Fruit fly (Drosophila melanogaster) whole organism, embryonic: Measurements from ENCODE around the gene CG12448.

Experiments
- Adf1 ChIP-seq: fragments of 200-800 bp; sonication (Bioruptor generic); IDR thresholded peaks from 2 replicates; pipeline ENCODE4 v1.3.6; 2022; ENCODE audit warnings: missing biosample characterization, missing genetic modification characterization
- Antp ChIP-seq: fragments of 200-800 bp; sonication (Bioruptor generic); optimal IDR thresholded peaks from 3 replicates; lab custom pipeline; 2016; ENCODE audit warnings: missing biosample characterization, missing genetic modification characterization
- BEAF-32 ChIP-seq: fragments of 200-800 bp; sonication (Bioruptor generic); optimal IDR thresholded peaks from 3 replicates; lab custom pipeline; 2017; ENCODE audit warnings: missing biosample characterization, missing genetic modification characterization, mild to moderate bottlenecking, moderate library complexity, missing genetic modification reagents
- CG10565 ChIP-seq: fragments of 200-800 bp; sonication (Bioruptor generic); optimal IDR thresholded peaks from 3 replicates; lab custom pipeline; 2016; ENCODE audit warnings: missing biosample characterization, mild to moderate bottlenecking, missing genetic modification characterization
- CG12219 ChIP-seq: fragments of 200-800 bp; sonication (Bioruptor generic); optimal IDR thresholded peaks from 3 replicates; lab custom pipeline; 2018; ENCODE audit warnings: missing biosample characterization, mild to moderate bottlenecking, missing genetic modification characterization
- CG1529 ChIP-seq: fragments of 200-800 bp; sonication (Bioruptor generic); optimal IDR thresholded peaks from 3 replicates; lab custom pipeline; 2018; ENCODE audit warnings: missing biosample characterization, missing genetic modification characterization
- CG1602 ChIP-seq: fragments of 200-800 bp; sonication (Bioruptor generic); optimal IDR thresholded peaks from 3 replicates; lab custom pipeline; 2016; ENCODE audit warnings: missing biosample characterization, missing genetic modification characterization
- CG17802 ChIP-seq: fragments of 200-800 bp; sonication (Bioruptor generic); optimal IDR thresholded peaks from 2 replicates; lab custom pipeline; 2018; ENCODE audit warnings: missing biosample characterization, mild to moderate bottlenecking, missing genetic modification characterization, moderate library complexity
- CG1832 ChIP-seq: fragments of 200-800 bp; sonication (Bioruptor generic); optimal IDR thresholded peaks from 2 replicates; lab custom pipeline; 2017; ENCODE audit warnings: missing biosample characterization, mild to moderate bottlenecking, missing genetic modification characterization, inconsistent platforms
- CG34376 ChIP-seq: fragments of 200-800 bp; sonication (Bioruptor generic); optimal IDR thresholded peaks from 2 replicates; lab custom pipeline; 2018; ENCODE audit warnings: missing biosample characterization, mild to moderate bottlenecking, missing genetic modification characterization
- CG42726 ChIP-seq: fragments of 200-800 bp; sonication (Bioruptor generic); IDR thresholded peaks from 2 replicates; pipeline ENCODE4 v1.3.6; 2022; ENCODE audit warnings: missing biosample characterization, missing genetic modification characterization; ENCODE audit not compliant: partially characterized antibody
- CG4424 ChIP-seq: fragments of 200-800 bp; sonication (Bioruptor generic); optimal IDR thresholded peaks from 3 replicates; lab custom pipeline; 2016; ENCODE audit warnings: missing biosample characterization, missing genetic modification characterization
- CG4707 ChIP-seq: fragments of 200-800 bp; sonication (Bioruptor generic); optimal IDR thresholded peaks from 2 replicates; lab custom pipeline; 2018; ENCODE audit warnings: missing biosample characterization, mild to moderate bottlenecking, missing genetic modification characterization, moderate library complexity
- CG6813 ChIP-seq: fragments of 200-800 bp; sonication (Bioruptor generic); optimal IDR thresholded peaks from 2 replicates; lab custom pipeline; 2017; ENCODE audit warnings: missing biosample characterization, missing genetic modification characterization, mild to moderate bottlenecking, moderate library complexity, missing genetic modification reagents
- CG8765 ChIP-seq: fragments of 200-800 bp; sonication (Bioruptor generic); IDR thresholded peaks from 2 replicates; pipeline ENCODE4 v1.3.6; 2022; ENCODE audit warnings: missing biosample characterization, missing genetic modification characterization
- CoRest ChIP-seq: fragments of 200-800 bp; sonication (Bioruptor generic); optimal IDR thresholded peaks from 3 replicates; lab custom pipeline; 2018; ENCODE audit warnings: missing biosample characterization, mild to moderate bottlenecking, missing genetic modification characterization, moderate library complexity
- Dbx ChIP-seq: fragments of 200-800 bp; sonication (Bioruptor generic); IDR thresholded peaks from 3 replicates; pipeline ENCODE4 v1.3.6; 2022; ENCODE audit warnings: missing biosample characterization, missing genetic modification characterization
- Dll ChIP-seq: fragments of 200-800 bp; sonication (Bioruptor generic); IDR thresholded peaks from 4 replicates; pipeline ENCODE4 v1.3.6; 2022; ENCODE audit warnings: missing biosample characterization, missing genetic modification characterization; ENCODE audit not compliant: partially characterized antibody
- HmgZ ChIP-seq: fragments of 200-800 bp; sonication (Bioruptor generic); optimal IDR thresholded peaks from 2 replicates; lab custom pipeline; 2018; ENCODE audit warnings: missing biosample characterization, mild to moderate bottlenecking, missing genetic modification characterization
- Hmx ChIP-seq: fragments of 200-800 bp; sonication (Bioruptor generic); optimal IDR thresholded peaks from 2 replicates; lab custom pipeline; 2016; ENCODE audit warnings: missing biosample characterization, missing genetic modification characterization
- Jarid2 ChIP-seq: fragments of 200-800 bp; sonication (Bioruptor generic); optimal IDR thresholded peaks from 3 replicates; lab custom pipeline; 2017; ENCODE audit warnings: mild to moderate bottlenecking, missing biosample characterization, missing genetic modification reagents, missing genetic modification characterization
- Lpt ChIP-seq: fragments of >200 bp; optimal IDR thresholded peaks from 2 replicates; lab custom pipeline; 2018; ENCODE audit warnings: missing biosample characterization, missing genetic modification characterization
- Max ChIP-seq: fragments of 200-800 bp; sonication (Bioruptor generic); optimal IDR thresholded peaks from 2 replicates; lab custom pipeline; 2016; ENCODE audit warnings: missing biosample characterization, mild to moderate bottlenecking, missing genetic modification characterization
- Mes4 ChIP-seq: fragments of 200-800 bp; sonication (Bioruptor generic); optimal IDR thresholded peaks from 2 replicates; lab custom pipeline; 2016; ENCODE audit warnings: missing biosample characterization, missing genetic modification characterization
- NC2β ChIP-seq: fragments of 200-800 bp; sonication (Bioruptor generic); optimal IDR thresholded peaks from 2 replicates; lab custom pipeline; 2016; ENCODE audit warnings: missing biosample characterization, missing genetic modification characterization
- PHDP ChIP-seq: fragments of 200-800 bp; sonication (Bioruptor generic); optimal IDR thresholded peaks from 3 replicates; lab custom pipeline; 2018; ENCODE audit warnings: missing biosample characterization, mild to moderate bottlenecking, missing genetic modification characterization, moderate library complexity
- Poxn ChIP-seq: fragments of 200-800 bp; sonication (Bioruptor generic); IDR thresholded peaks from 2 replicates; pipeline ENCODE4 v1.3.6; 2022; ENCODE audit warnings: missing biosample characterization, missing genetic modification characterization
- Side ChIP-seq: fragments of 200-800 bp; sonication (Bioruptor generic); optimal IDR thresholded peaks from 2 replicates; lab custom pipeline; 2016; ENCODE audit warnings: missing biosample characterization, missing genetic modification characterization
- ab ChIP-seq: fragments of 200-800 bp; sonication (Bioruptor generic); optimal IDR thresholded peaks from 2 replicates; lab custom pipeline; 2016; ENCODE audit warnings: missing biosample characterization, missing genetic modification characterization
- bcd ChIP-seq: fragments of 200-800 bp; sonication (Bioruptor generic); optimal IDR thresholded peaks from 2 replicates; lab custom pipeline; 2017; ENCODE audit warnings: missing biosample characterization, mild to moderate bottlenecking, missing genetic modification characterization
- ci ChIP-seq: fragments of 200-800 bp; sonication (Bioruptor generic); IDR thresholded peaks from 3 replicates; pipeline ENCODE4 v1.3.6; 2022; ENCODE audit warnings: missing biosample characterization, missing genetic modification characterization
- corto ChIP-seq: fragments of 200-800 bp; sonication (Bioruptor generic); optimal IDR thresholded peaks from 2 replicates; lab custom pipeline; 2016; ENCODE audit warnings: missing biosample characterization, mild to moderate bottlenecking, missing genetic modification characterization, moderate library complexity
- ewg ChIP-seq: fragments of 200-800 bp; sonication (Bioruptor generic); optimal IDR thresholded peaks from 3 replicates; lab custom pipeline; 2017; ENCODE audit warnings: mild to moderate bottlenecking, missing biosample characterization, missing genetic modification reagents, missing genetic modification characterization
- fru ChIP-seq: fragments of >200 bp; optimal IDR thresholded peaks from 2 replicates; lab custom pipeline; 2017
- gem ChIP-seq: fragments of 200-800 bp; sonication (Bioruptor generic); optimal IDR thresholded peaks from 2 replicates; lab custom pipeline; 2019; ENCODE audit warnings: missing biosample characterization, mild to moderate bottlenecking, missing genetic modification characterization, moderate library complexity
- ind ChIP-seq: fragments of 200-800 bp; sonication (Bioruptor generic); optimal IDR thresholded peaks from 3 replicates; lab custom pipeline; 2016; ENCODE audit warnings: missing biosample characterization, missing genetic modification characterization
- jigr1 ChIP-seq: fragments of 200-800 bp; sonication (Bioruptor generic); IDR thresholded peaks from 3 replicates; pipeline ENCODE4 v1.3.6; 2022; ENCODE audit warnings: missing biosample characterization, missing genetic modification characterization
- kah ChIP-seq: fragments of 200-800 bp; sonication (Bioruptor generic); optimal IDR thresholded peaks from 2 replicates; lab custom pipeline; 2018; ENCODE audit warnings: missing biosample characterization, mild to moderate bottlenecking, missing genetic modification characterization
- maf-S ChIP-seq: fragments of 200-800 bp; sonication (Bioruptor generic); optimal IDR thresholded peaks from 2 replicates; lab custom pipeline; 2016; ENCODE audit warnings: missing biosample characterization, missing genetic modification characterization
- nerfin-1 ChIP-seq: fragments of 200-800 bp; sonication (Bioruptor generic); optimal IDR thresholded peaks from 3 replicates; lab custom pipeline; 2019; ENCODE audit warnings: missing biosample characterization, mild to moderate bottlenecking, missing genetic modification characterization, moderate library complexity
- pfk ChIP-seq: fragments of 200-800 bp; sonication (Bioruptor generic); optimal IDR thresholded peaks from 2 replicates; lab custom pipeline; 2018; ENCODE audit warnings: missing biosample characterization, mild to moderate bottlenecking, missing genetic modification characterization, moderate library complexity
- salm ChIP-seq: fragments of 200-800 bp; sonication (Bioruptor generic); optimal IDR thresholded peaks from 2 replicates; lab custom pipeline; 2018; ENCODE audit warnings: missing biosample characterization, mild to moderate bottlenecking, missing genetic modification characterization
- seq ChIP-seq: fragments of 200-800 bp; sonication (Bioruptor generic); IDR thresholded peaks from 2 replicates; pipeline ENCODE4 v1.3.6; 2022; ENCODE audit warnings: missing biosample characterization, missing genetic modification characterization
- shn ChIP-seq: fragments of 200-800 bp; sonication (Bioruptor generic); optimal IDR thresholded peaks from 3 replicates; lab custom pipeline; 2016; ENCODE audit warnings: missing biosample characterization, missing genetic modification characterization
- unc-4 ChIP-seq: fragments of 200-800 bp; sonication (Bioruptor generic); IDR thresholded peaks from 2 replicates; pipeline ENCODE4 v1.3.6; 2022; ENCODE audit warnings: missing biosample characterization, missing genetic modification characterization; ENCODE audit not compliant: partially characterized antibody
- usp ChIP-seq: fragments of >200 bp; optimal IDR thresholded peaks from 2 replicates; lab custom pipeline; 2017; ENCODE audit warnings: missing biosample characterization, missing genetic modification characterization
- vvl ChIP-seq: fragments of 200-800 bp; sonication (Bioruptor generic); IDR thresholded peaks from 2 replicates; pipeline ENCODE4 v1.3.6; 2022; ENCODE audit warnings: missing biosample characterization, missing genetic modification characterization
- z ChIP-seq: fragments of 200-800 bp; sonication (Bioruptor generic); IDR thresholded peaks from 3 replicates; pipeline ENCODE4 v1.3.6; 2022; ENCODE audit warnings: missing biosample characterization, missing genetic modification characterization
- zen ChIP-seq: fragments of 200-800 bp; sonication (Bioruptor generic); optimal IDR thresholded peaks from 3 replicates; lab custom pipeline; 2018; ENCODE audit warnings: missing biosample characterization, mild to moderate bottlenecking, missing genetic modification characterization, moderate library complexity
- zfh2 ChIP-seq: fragments of 200-800 bp; sonication (Bioruptor generic); optimal IDR thresholded peaks from 2 replicates; lab custom pipeline; 2016; ENCODE audit warnings: missing biosample characterization, missing genetic modification characterization

The CG12448 gene

dm6 chr2L:15910937-15911590 is 30.2 kb upstream of the CG12448 start (continued):
- TF ChIP-seq ewg (peak; percentile 94), shn (peak; percentile 93), CG17802 (peak; percentile 88), PHDP (peak; percentile 97), CG4424 (GFP tag; lab: Kevin White, UChicago) (peak; percentile 96), CoRest (tag; lab: Kevin White, UChicago) (peak; percentile 98), CG8765 (peak; percentile 71; the same call in 1 of the 2 replicates), corto (GFP tag; lab: Kevin White, UChicago) (peak; percentile 88), Hmx (GFP tag; lab: Kevin White, UChicago) (peak; percentile 75), gem (tag; lab: Kevin White, UChicago) (peak; percentile 98), vvl (GFP tag; lab: Robert Waterston, UW) (peak; percentile 97), Jarid2 (GFP tag; lab: Kevin White, UChicago) (peak; percentile 82), fru (lab: Kevin White, UChicago) (no peak), nerfin-1 (tag; lab: Kevin White, UChicago) (peak; percentile 92), BEAF-32 (GFP tag; lab: Kevin White, UChicago) (peak; percentile 15), ab (GFP tag; lab: Kevin White, UChicago) (peak; percentile 83), Side (GFP tag; lab: Kevin White, UChicago) (peak; percentile 95), seq (GFP tag; lab: Robert Waterston, UW) (peak; percentile 98), Lpt (no peak), zfh2 (GFP tag; lab: Kevin White, UChicago) (peak; percentile 92), bcd (peak; percentile 94), CG6813 (GFP tag; lab: Kevin White, UChicago) (peak; percentile 87), CG4707 (peak; percentile 98), usp (no peak), CG10565 (GFP tag; lab: Kevin White, UChicago) (peak; percentile 82), salm (tag; lab: Kevin White, UChicago) (peak; percentile 92), CG1529 (GFP tag; lab: Kevin White, UChicago) (peak; percentile 96), CG34376 (GFP tag; lab: Kevin White, UChicago) (peak; percentile 86), jigr1 (peak; percentile 87), ci (GFP tag; lab: Robert Waterston, UW) (peak; percentile 97), Mes4 (GFP tag; lab: Kevin White, UChicago) (peak; percentile 91), NC2β (GFP tag; lab: Kevin White, UChicago) (peak; percentile 95), Dbx (peak; percentile 86), pfk (GFP tag; lab: Kevin White, UChicago) (peak; percentile 46), Max (GFP tag; lab: Kevin White, UChicago) (peak; percentile 94), z (GFP tag; lab: Robert Waterston, UW) (peak; percentile 16; the same call in 1 of the 3 replicates), kah (GFP tag; lab: Kevin White, UChicago) (no peak), unc-4 (no peak), Poxn (GFP tag; lab: Robert Waterston, UW) (peak; percentile 74), zen (tag; lab: Kevin White, UChicago) (peak; percentile 87), maf-S (GFP tag; lab: Kevin White, UChicago) (peak; percentile 95), Antp (GFP tag; lab: Kevin White, UChicago) (peak; percentile 95), HmgZ (peak; percentile 96), CG1602 (peak; percentile 97), Dll (peak; percentile 40; the same call in 1 of the 4 replicates), CG1832 (GFP tag; lab: Kevin White, UChicago) (no peak), CG12219 (peak; percentile 97), ind (GFP tag; lab: Kevin White, UChicago) (peak; percentile 96), Adf1 (GFP tag; lab: Robert Waterston, UW) (peak; percentile 77), CG42726 (GFP tag; lab: Robert Waterston, UW) (no peak)
